Worm (Caenorhabditis elegans) whole organism, late embryonic: ENCODE measurements around the gene R05H11.2.

Source experiments
- ceh-19 ChIP-seq: fragments of 200-800 bp; sonication (Bioruptor generic); optimal IDR thresholded peaks from 2 replicates; lab custom pipeline; 2018; ENCODE audit warnings: mild to moderate bottlenecking, missing genetic modification characterization, missing compliant biosample characterization
- ceh-48 ChIP-seq: sonication (generic microtip); optimal IDR thresholded peaks from 2 replicates; lab custom pipeline; 2016; ENCODE audit warnings: missing genetic modification characterization, inconsistent platforms, missing compliant biosample characterization
- nfya-1 ChIP-seq: sonication (generic microtip); optimal IDR thresholded peaks from 2 replicates; lab custom pipeline; 2017; ENCODE audit warnings: missing genetic modification characterization, mild to moderate bottlenecking, missing compliant biosample characterization, antibody characterized with exemption, moderate library complexity
- odd-2 ChIP-seq: sonication (generic microtip); optimal IDR thresholded peaks from 2 replicates; lab custom pipeline; 2017; ENCODE audit warnings: antibody characterized with exemption, mild to moderate bottlenecking, missing genetic modification characterization, missing compliant biosample characterization
- pha-2 ChIP-seq: sonication (generic microtip); optimal IDR thresholded peaks from 2 replicates; lab custom pipeline; 2017; ENCODE audit warnings: mild to moderate bottlenecking, missing genetic modification characterization, missing compliant biosample characterization
- pros-1 ChIP-seq: fragments of 150-350 bp; optimal IDR thresholded peaks from 2 replicates; lab custom pipeline; 2014; ENCODE audit warnings: missing biosample characterization, missing genetic modification reagents, missing genetic modification characterization
- sox-2 ChIP-seq: fragments of 200-800 bp; sonication (Bioruptor generic); IDR thresholded peaks from 2 replicates; pipeline ENCODE4 v1.3.6; 2022; ENCODE audit warnings: missing genetic modification reagents, missing genetic modification characterization, missing compliant biosample characterization

ce11 chrIII:6805397-6805796 is 7.3 kb downstream of the R05H11.2 start:
- no peak for TF ChIP-seq ceh-19 (GFP tag; lab: Kevin White, UChicago)
- TF ChIP-seq pros-1 (tag; lab: Kevin White, UChicago) = no peak
- no peak for TF ChIP-seq odd-2 (tag; lab: Kevin White, UChicago)
- no peak for TF ChIP-seq nfya-1 (tag; lab: Kevin White, UChicago)
- TF ChIP-seq ceh-48 = no peak
- no peak for TF ChIP-seq sox-2 (GFP tag; lab: Robert Waterston, UW)
- TF ChIP-seq pha-2 = peak; percentile 29
